Fruit fly (Drosophila melanogaster) whole organism, embryonic: ENCODE results near the gene Caper.

ENCODE experiments used
- BEAF-32 ChIP-seq: fragments of 200-800 bp; sonication (Bioruptor generic); optimal IDR thresholded peaks from 3 replicates; lab custom pipeline; 2017; ENCODE audit warnings: missing biosample characterization, missing genetic modification characterization, mild to moderate bottlenecking, moderate library complexity, missing genetic modification reagents
- CG11504 ChIP-seq: fragments of 200-800 bp; sonication (Bioruptor generic); optimal IDR thresholded peaks from 3 replicates; lab custom pipeline; 2019; ENCODE audit warnings: missing biosample characterization, mild to moderate bottlenecking, missing genetic modification characterization, moderate library complexity
- CG12071 ChIP-seq: fragments of 200-800 bp; sonication (Bioruptor generic); optimal IDR thresholded peaks from 3 replicates; lab custom pipeline; 2018; ENCODE audit warnings: missing biosample characterization, mild to moderate bottlenecking, missing genetic modification characterization
- CG9215 ChIP-seq: fragments of 200-800 bp; sonication (Bioruptor generic); IDR thresholded peaks from 2 replicates; pipeline ENCODE4 v1.3.6; 2022; ENCODE audit warnings: missing biosample characterization, missing genetic modification characterization
- Gsc ChIP-seq: fragments of 200-800 bp; sonication (Bioruptor generic); IDR thresholded peaks from 2 replicates; pipeline ENCODE4 v1.3.6; 2022; ENCODE audit warnings: missing biosample characterization, missing genetic modification characterization
- Jarid2 ChIP-seq: fragments of 200-800 bp; sonication (Bioruptor generic); optimal IDR thresholded peaks from 3 replicates; lab custom pipeline; 2017; ENCODE audit warnings: mild to moderate bottlenecking, missing biosample characterization, missing genetic modification reagents, missing genetic modification characterization
- Mrtf ChIP-seq: fragments of 200-800 bp; sonication (Bioruptor generic); IDR thresholded peaks from 3 replicates; pipeline ENCODE4 v1.3.6; 2022; ENCODE audit warnings: missing biosample characterization, missing genetic modification characterization
- Trl ChIP-seq, 3 experiments: fragments of >200 bp in 2 of 3; fragments of 200-800 bp in 1 of 3; sonication (Bioruptor generic) in 1 of 3; optimal IDR thresholded peaks; 2 replicates in 1 of 3; 3 replicates in 2 of 3; lab custom pipeline; 2016 to 2017; ENCODE audit warnings: missing biosample characterization in 1 of 3, missing genetic modification characterization in 1 of 3
- chinmo ChIP-seq: fragments of 200-800 bp; sonication (Bioruptor generic); IDR thresholded peaks from 4 replicates; pipeline ENCODE4 v1.3.6; 2022; ENCODE audit warnings: missing biosample characterization, missing genetic modification characterization; ENCODE audit not compliant: partially characterized antibody
- ham ChIP-seq: fragments of 200-800 bp; sonication (Bioruptor generic); IDR thresholded peaks from 2 replicates; pipeline ENCODE4 v1.3.6; 2022; ENCODE audit warnings: missing biosample characterization, missing genetic modification characterization
- nom ChIP-seq: fragments of 200-800 bp; sonication (Bioruptor generic); optimal IDR thresholded peaks from 2 replicates; lab custom pipeline; 2017; ENCODE audit warnings: missing biosample characterization, missing genetic modification characterization, mild to moderate bottlenecking, moderate library complexity, missing genetic modification reagents
- twi ChIP-seq: fragments of 200-800 bp; optimal IDR thresholded peaks from 2 replicates; lab custom pipeline; 2019; ENCODE audit warnings: missing biosample characterization, mild to moderate bottlenecking, missing genetic modification characterization, moderate library complexity

Gene Caper

dm6 chr2L:7084410-7084809 lies 51.9 kb downstream of the Caper start, which contains the start of gene Pvf2:
Gene Pvf2 (minus strand): TSS chr2L:7084635.
- 0 out of 4 replicates have a peak, but pooled peaks have one; percentile 44 for TF ChIP-seq chinmo
- no peak for TF ChIP-seq twi (tag; lab: Kevin White, UChicago)
- TF ChIP-seq CG9215 (GFP tag; lab: Robert Waterston, UW), result peak; percentile 56
- peak; percentile 58 to 64 for TF ChIP-seq Trl (optimal IDR thresholded peaks at IDR 0.05; lab: Kevin White, UChicago)
- no peak for TF ChIP-seq Trl (GFP tag; optimal IDR thresholded peaks at IDR 0.05; lab: Kevin White, UChicago)
- TF ChIP-seq CG12071 (GFP tag; lab: Kevin White, UChicago), result no peak
- peak; percentile 27 for TF ChIP-seq nom (GFP tag; lab: Kevin White, UChicago)
- TF ChIP-seq CG11504, result peak; percentile 18
- TF ChIP-seq ham, result no peak
- peak; percentile 73 for TF ChIP-seq Jarid2 (GFP tag; lab: Kevin White, UChicago)
- TF ChIP-seq Mrtf (GFP tag; lab: Robert Waterston, UW), result no peak
- TF ChIP-seq BEAF-32 (GFP tag; lab: Kevin White, UChicago), result no peak
- no peak for TF ChIP-seq Gsc
